Worm (Caenorhabditis elegans) whole organism, L3 larva: ENCODE measurements around the gene mtg-1.

Experiments used
- R02D3.7 ChIP-seq: fragments of 150-350 bp; optimal IDR thresholded peaks from 2 replicates; lab custom pipeline; 2014; ENCODE audit warnings: missing biosample characterization, missing genetic modification characterization
- ZK546.5 ChIP-seq: sonication (generic microtip); optimal IDR thresholded peaks from 2 replicates; lab custom pipeline; 2017; ENCODE audit warnings: missing biosample characterization, missing genetic modification characterization
- aly-2 ChIP-seq: fragments of 150-350 bp; optimal IDR thresholded peaks from 2 replicates; lab custom pipeline; 2014; ENCODE audit warnings: missing biosample characterization, missing genetic modification characterization
- ceh-16 ChIP-seq: sonication (generic microtip); optimal IDR thresholded peaks from 2 replicates; lab custom pipeline; 2017; ENCODE audit warnings: missing biosample characterization, missing genetic modification characterization
- ceh-28 ChIP-seq: fragments of 150-350 bp; optimal IDR thresholded peaks from 2 replicates; lab custom pipeline; 2014; ENCODE audit warnings: missing biosample characterization, missing genetic modification reagents, missing genetic modification characterization
- ceh-82 ChIP-seq: fragments of 150-350 bp; optimal IDR thresholded peaks from 2 replicates; lab custom pipeline; 2014; ENCODE audit warnings: missing biosample characterization, missing genetic modification characterization
- daf-12 ChIP-seq: fragments of 150-350 bp; optimal IDR thresholded peaks from 2 replicates; lab custom pipeline; 2014; ENCODE audit warnings: missing biosample characterization, missing genetic modification reagents, missing genetic modification characterization
- egl-27 ChIP-seq: sonication (generic microtip); optimal IDR thresholded peaks from 4 replicates; lab custom pipeline; 2017; ENCODE audit warnings: missing biosample characterization, missing genetic modification reagents, missing genetic modification characterization
- egl-5 ChIP-seq: fragments of 150-350 bp; optimal IDR thresholded peaks from 2 replicates; lab custom pipeline; 2017; ENCODE audit warnings: missing biosample characterization, missing genetic modification reagents, missing genetic modification characterization, inconsistent platforms
- elt-2 ChIP-seq: sonication (generic microtip); optimal IDR thresholded peaks from 2 replicates; lab custom pipeline; 2016; ENCODE audit warnings: missing genetic modification reagents, mild to moderate bottlenecking, missing genetic modification characterization, missing compliant biosample characterization
- elt-3 ChIP-seq, 3 experiments: fragments of 150-350 bp in 1 of 3; sonication (generic microtip) in 2 of 3; optimal IDR thresholded peaks; 2 replicates in 2 of 3; 4 replicates in 1 of 3; lab custom pipeline; 2014 to 2017; ENCODE audit warnings: missing biosample characterization in 3 of 3, missing genetic modification characterization in 3 of 3
- eor-1 ChIP-seq, 2 experiments: fragments of 150-350 bp; optimal IDR thresholded peaks; 2 replicates each; lab custom pipeline; 2014 to 2018; ENCODE audit warnings: missing biosample characterization in 2 of 2, missing genetic modification characterization in 2 of 2
- fkh-10 ChIP-seq: sonication (generic microtip); optimal IDR thresholded peaks from 2 replicates; lab custom pipeline; 2017; ENCODE audit warnings: missing biosample characterization, missing genetic modification reagents, missing genetic modification characterization
- fkh-2 ChIP-seq: fragments of 150-350 bp; optimal IDR thresholded peaks from 2 replicates; lab custom pipeline; 2014; ENCODE audit warnings: missing biosample characterization, missing genetic modification reagents, missing genetic modification characterization
- hmg-11 ChIP-seq: sonication (generic microtip); optimal IDR thresholded peaks from 2 replicates; lab custom pipeline; 2016; ENCODE audit warnings: missing genetic modification characterization, missing compliant biosample characterization
- jun-1 ChIP-seq: fragments of 150-350 bp; optimal IDR thresholded peaks from 2 replicates; lab custom pipeline; 2014; ENCODE audit warnings: missing biosample characterization, missing genetic modification reagents, missing genetic modification characterization
- lin-15B ChIP-seq: fragments of 150-350 bp; optimal IDR thresholded peaks from 2 replicates; lab custom pipeline; 2014; ENCODE audit warnings: missing biosample characterization, missing genetic modification characterization
- lin-39 ChIP-seq: fragments of 150-350 bp; optimal IDR thresholded peaks from 2 replicates; lab custom pipeline; 2018; ENCODE audit warnings: missing biosample characterization, missing genetic modification reagents, missing genetic modification characterization
- lsy-12 ChIP-seq: sonication (generic microtip); optimal IDR thresholded peaks from 2 replicates; lab custom pipeline; 2016; ENCODE audit warnings: mild to moderate bottlenecking, missing genetic modification characterization, missing compliant biosample characterization
- nfya-1 ChIP-seq: sonication (generic microtip); optimal IDR thresholded peaks from 2 replicates; lab custom pipeline; 2017; ENCODE audit warnings: missing genetic modification characterization, mild to moderate bottlenecking, missing compliant biosample characterization, antibody characterized with exemption, moderate library complexity; ENCODE audit not compliant: insufficient read depth
- nhr-11 ChIP-seq: fragments of 150-350 bp; optimal IDR thresholded peaks from 2 replicates; lab custom pipeline; 2014; ENCODE audit warnings: missing biosample characterization, missing genetic modification characterization
- nhr-12 ChIP-seq: fragments of 150-350 bp; optimal IDR thresholded peaks from 2 replicates; lab custom pipeline; 2014; ENCODE audit warnings: missing biosample characterization, missing genetic modification characterization
- nhr-23 ChIP-seq: fragments of 150-350 bp; optimal IDR thresholded peaks from 2 replicates; lab custom pipeline; 2014; ENCODE audit warnings: missing biosample characterization, missing genetic modification reagents, missing genetic modification characterization
- nhr-25 ChIP-seq: sonication (generic microtip); optimal IDR thresholded peaks from 2 replicates; lab custom pipeline; 2017; ENCODE audit warnings: missing biosample characterization, missing genetic modification characterization
- nhr-28 ChIP-seq: fragments of 150-350 bp; optimal IDR thresholded peaks from 2 replicates; lab custom pipeline; 2014; ENCODE audit warnings: missing biosample characterization, missing genetic modification characterization
- nhr-43 ChIP-seq: sonication (generic microtip); optimal IDR thresholded peaks from 2 replicates; lab custom pipeline; 2016; ENCODE audit warnings: mild to moderate bottlenecking, missing genetic modification characterization, missing compliant biosample characterization; ENCODE audit not compliant: poor library complexity, severe bottlenecking
- nhr-67 ChIP-seq: fragments of 150-350 bp; optimal IDR thresholded peaks from 2 replicates; lab custom pipeline; 2014; ENCODE audit warnings: missing biosample characterization, missing genetic modification characterization
- nhr-77 ChIP-seq: fragments of 150-350 bp; optimal IDR thresholded peaks from 2 replicates; lab custom pipeline; 2014; ENCODE audit warnings: missing biosample characterization, missing genetic modification characterization
- pha-4 ChIP-seq: fragments of 150-350 bp; optimal IDR thresholded peaks from 2 replicates; lab custom pipeline; 2014; ENCODE audit warnings: missing biosample characterization, missing genetic modification reagents, missing genetic modification characterization
- snpc-4 ChIP-seq: fragments of 150-350 bp; optimal IDR thresholded peaks from 2 replicates; lab custom pipeline; 2014; ENCODE audit warnings: missing biosample characterization, missing genetic modification characterization
- unc-62 ChIP-seq: fragments of 150-350 bp; sonication (generic microtip); optimal IDR thresholded peaks from 4 replicates; lab custom pipeline; 2014; ENCODE audit warnings: missing biosample characterization, missing genetic modification reagents, missing genetic modification characterization
- zag-1 ChIP-seq: fragments of 150-350 bp; optimal IDR thresholded peaks from 2 replicates; lab custom pipeline; 2014; ENCODE audit warnings: missing biosample characterization, missing genetic modification characterization
- ztf-11 ChIP-seq: fragments of 150-350 bp; optimal IDR thresholded peaks from 2 replicates; lab custom pipeline; 2014; ENCODE audit warnings: missing biosample characterization, missing genetic modification characterization
- ztf-4 ChIP-seq: fragments of 150-350 bp; optimal IDR thresholded peaks from 2 replicates; lab custom pipeline; 2014; ENCODE audit warnings: missing biosample characterization, missing genetic modification characterization

The mtg-1 gene

ce11 chrIII:1533615-1534014, at the start of gene mtg-1:
TSS of gene mtg-1 (plus strand) at chrIII:1533774.
- TF ChIP-seq aly-2 (no peak), nhr-23 (tag; lab: Kevin White, UChicago) (peak; percentile 34), ceh-28 (no peak), elt-2 (tag; lab: Kevin White, UChicago) (no peak), nhr-77 (no peak), eor-1 (tag; optimal IDR thresholded peaks at IDR 0.05; lab: Kevin White, UChicago) (no peak), fkh-2 (tag; lab: Kevin White, UChicago) (no peak), nhr-12 (tag; lab: Kevin White, UChicago) (no peak), lin-15B (tag; lab: Kevin White, UChicago) (peak; percentile 63), ceh-16 (tag; lab: Kevin White, UChicago) (no peak), unc-62 (GFP tag; lab: Kevin White, UChicago) (no peak), pha-4 (peak; percentile 70), nfya-1 (tag; lab: Kevin White, UChicago) (peak; percentile 24)

DNA sequence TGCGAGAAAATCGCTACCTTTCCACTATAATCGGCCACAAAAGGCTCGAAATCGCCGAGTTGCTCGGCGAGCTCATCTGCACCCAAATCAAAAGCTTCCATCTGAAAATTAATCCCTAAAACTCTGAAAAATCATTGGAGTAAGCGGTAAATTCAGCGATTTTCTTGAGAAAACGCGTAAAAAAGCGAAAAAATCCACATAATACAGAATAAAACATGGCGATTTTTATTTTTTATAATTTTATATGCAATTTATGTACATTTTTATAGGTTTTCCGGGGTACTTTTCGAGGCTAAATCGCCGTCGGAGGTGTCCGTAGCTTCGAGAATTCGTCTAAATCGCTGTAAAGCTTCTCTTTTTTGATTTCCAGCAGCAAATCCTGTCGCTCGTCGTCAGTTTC, 38.3 kb upstream of the mtg-1 start, which contains the start of gene Y82E9BR.19:
Gene Y82E9BR.19, minus strand, starts transcription at position 101 of the 400 bp plus-strand sequence.
- TF ChIP-seq egl-5 (tag; lab: Kevin White, UChicago), result no peak
- no peak for TF ChIP-seq egl-27 (tag; lab: Kevin White, UChicago)
- TF ChIP-seq ztf-11 (tag; lab: Kevin White, UChicago), result no peak
- TF ChIP-seq daf-12, result no peak
- TF ChIP-seq snpc-4, result no peak
- TF ChIP-seq ceh-82 (tag; lab: Kevin White, UChicago), result no peak
- TF ChIP-seq elt-2 (tag; lab: Kevin White, UChicago), result no peak
- TF ChIP-seq fkh-2 (tag; lab: Kevin White, UChicago), result no peak
- TF ChIP-seq fkh-10 (GFP tag; lab: Kevin White, UChicago), result no peak
- TF ChIP-seq R02D3.7 (tag; lab: Kevin White, UChicago), result no peak

ce11 chrIII:1495863-1496445, 37.6 kb upstream of the mtg-1 start, which contains the start of the genes ave-1 and M01G5.1:
TSS of gene ave-1 (minus strand) at chrIII:1495975.
TSS of gene M01G5.1 (plus strand) at chrIII:1496401.
- no peak for TF ChIP-seq fkh-2 (tag; lab: Kevin White, UChicago)
- TF ChIP-seq nfya-1 (tag; lab: Kevin White, UChicago), result peak; percentile 49
- TF ChIP-seq pha-4, result peak; percentile 56
- no peak for TF ChIP-seq ztf-11 (tag; lab: Kevin White, UChicago)
- peak; percentile 18 for TF ChIP-seq nhr-23 (tag; lab: Kevin White, UChicago)
- peak; percentile 69 for TF ChIP-seq hmg-11 (tag; lab: Kevin White, UChicago)
- TF ChIP-seq lin-15B (tag; lab: Kevin White, UChicago), result peak; percentile 75

ce11 chrIII:1508244-1508643, 25.3 kb upstream of the mtg-1 start:
- TF ChIP-seq egl-5 (tag; lab: Kevin White, UChicago) (no peak), ceh-16 (tag; lab: Kevin White, UChicago) (no peak), elt-3 (tag; optimal IDR thresholded peaks at IDR 0.05; lab: Kevin White, UChicago) (no peak), jun-1 (tag; lab: Kevin White, UChicago) (no peak), nhr-25 (no peak), lin-39 (tag; lab: Kevin White, UChicago) (no peak), nhr-43 (tag; lab: Kevin White, UChicago) (no peak), zag-1 (tag; lab: Kevin White, UChicago) (no peak), ZK546.5 (tag; lab: Kevin White, UChicago) (no peak), unc-62 (GFP tag; lab: Kevin White, UChicago) (no peak), daf-12 (no peak), nhr-11 (tag; lab: Kevin White, UChicago) (no peak), nhr-77 (no peak), nhr-12 (tag; lab: Kevin White, UChicago) (no peak), ztf-4 (tag; lab: Kevin White, UChicago) (no peak), nhr-28 (no peak), lsy-12 (no peak), snpc-4 (no peak), ceh-28 (no peak), nhr-67 (tag; lab: Kevin White, UChicago) (no peak)
